Fruit fly (Drosophila melanogaster): ENCODE results near the gene slp1.

DNA sequence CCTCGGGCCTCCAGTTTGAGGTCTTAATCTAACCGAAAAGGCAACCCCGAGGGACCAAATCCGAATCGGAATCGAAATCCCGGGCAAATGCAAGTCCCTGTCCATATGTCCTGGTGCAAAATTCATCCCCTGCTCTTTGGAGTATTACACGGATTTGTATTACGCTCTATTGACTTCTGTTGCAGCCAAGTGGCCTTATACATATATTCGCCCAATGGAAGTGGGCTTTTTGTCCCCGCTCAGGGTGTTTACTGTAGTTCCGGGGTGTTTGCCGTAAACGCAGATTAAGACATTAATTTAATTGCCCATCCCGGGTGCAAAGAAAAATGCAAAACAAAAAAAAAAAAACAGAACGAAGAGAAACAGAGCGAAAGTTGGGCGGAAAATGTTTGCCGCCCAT is 21.0 kb downstream of the slp1 start:
- TF ChIP-seq Dif (GFP tag; optimal IDR thresholded peaks at IDR 0.05; ENCODE audit: partially characterized antibody) (no peak), CG9705 (GFP tag; optimal IDR thresholded peaks at IDR 0.05) (no peak), pan (optimal IDR thresholded peaks at IDR 0.05) (no peak)

All from whole organism, wandering third instar larva.